Fruit fly (Drosophila melanogaster) whole organism, wandering third instar larva: Measurements from ENCODE around the gene TotC.

ENCODE experiments used
- Abd-B ChIP-seq: fragments of >200 bp; optimal IDR thresholded peaks from 2 replicates; lab custom pipeline; 2017; ENCODE audit warnings: missing biosample characterization, missing genetic modification characterization
- CG32264 ChIP-seq: fragments of 200-800 bp; sonication (Bioruptor generic); optimal IDR thresholded peaks from 2 replicates; lab custom pipeline; 2016; ENCODE audit warnings: missing biosample characterization, missing genetic modification characterization
- CG9705 ChIP-seq: fragments of 200-800 bp; sonication (Bioruptor generic); optimal IDR thresholded peaks from 2 replicates; lab custom pipeline; 2018; ENCODE audit warnings: missing biosample characterization, mild to moderate bottlenecking, missing genetic modification characterization
- CrebA ChIP-seq: fragments of 200-800 bp; sonication (Bioruptor generic); optimal IDR thresholded peaks from 2 replicates; lab custom pipeline; 2016; ENCODE audit warnings: missing biosample characterization, mild to moderate bottlenecking, missing genetic modification characterization, borderline replicate concordance
- Dfd ChIP-seq: fragments of >200 bp; optimal IDR thresholded peaks from 2 replicates; lab custom pipeline; 2017; ENCODE audit warnings: missing biosample characterization, missing genetic modification characterization
- Dif ChIP-seq: fragments of 200-275, 200-300 bp; sonication (Bioruptor generic); optimal IDR thresholded peaks from 2 replicates; lab custom pipeline; 2018; ENCODE audit warnings: missing biosample characterization, missing genetic modification characterization; ENCODE audit not compliant: partially characterized antibody
- GATAd ChIP-seq: sonication (Bioruptor generic); optimal IDR thresholded peaks from 2 replicates; lab custom pipeline; 2016; ENCODE audit warnings: missing biosample characterization, missing genetic modification characterization
- HLH106 ChIP-seq: fragments of 200-800 bp; optimal IDR thresholded peaks from 3 replicates; lab custom pipeline; 2019; ENCODE audit warnings: missing biosample characterization, mild to moderate bottlenecking, missing genetic modification characterization, moderate library complexity
- Hnf4 ChIP-seq: fragments of 200-800 bp; sonication (Bioruptor generic); optimal IDR thresholded peaks from 2 replicates; lab custom pipeline; 2016; ENCODE audit warnings: missing biosample characterization, mild to moderate bottlenecking, missing genetic modification characterization
- Hr78 ChIP-seq: fragments of >200 bp; optimal IDR thresholded peaks from 2 replicates; lab custom pipeline; 2017; ENCODE audit warnings: missing biosample characterization, missing genetic modification characterization
- Hr83 ChIP-seq: fragments of 200-300 bp; sonication (Bioruptor generic); optimal IDR thresholded peaks from 2 replicates; lab custom pipeline; 2016; ENCODE audit warnings: missing biosample characterization, mild to moderate bottlenecking, missing genetic modification characterization, moderate library complexity; ENCODE audit not compliant: poor library complexity, severe bottlenecking
- Jra ChIP-seq: sonication (Bioruptor generic); optimal IDR thresholded peaks from 2 replicates; lab custom pipeline; 2016; ENCODE audit warnings: missing biosample characterization, missing genetic modification characterization
- Mio ChIP-seq: sonication (Bioruptor generic); optimal IDR thresholded peaks from 2 replicates; lab custom pipeline; 2016; ENCODE audit warnings: missing biosample characterization, missing genetic modification characterization
- Myc ChIP-seq: fragments of >200 bp; optimal IDR thresholded peaks from 2 replicates; lab custom pipeline; 2017
- N ChIP-seq: fragments of >200 bp; optimal IDR thresholded peaks from 2 replicates; lab custom pipeline; 2018; ENCODE audit warnings: missing biosample characterization, missing external identifiers, missing genetic modification characterization
- OdsH ChIP-seq: fragments of 200-800 bp; sonication (Bioruptor generic); optimal IDR thresholded peaks from 2 replicates; lab custom pipeline; 2016; ENCODE audit warnings: missing biosample characterization, mild to moderate bottlenecking, missing genetic modification characterization
- Rel ChIP-seq, 2 experiments: fragments of 200-800 bp; sonication (Bioruptor generic) in 1 of 2; optimal IDR thresholded peaks; 2 replicates in 1 of 2; 3 replicates in 1 of 2; lab custom pipeline; 2016 to 2019; ENCODE audit warnings: mild to moderate bottlenecking in 2 of 2, missing biosample characterization in 2 of 2, missing genetic modification characterization in 2 of 2, moderate library complexity in 1 of 2
- Sp1 ChIP-seq: fragments of 200-800 bp; sonication (Bioruptor generic); optimal IDR thresholded peaks from 3 replicates; lab custom pipeline; 2019; ENCODE audit warnings: missing biosample characterization, mild to moderate bottlenecking, missing genetic modification characterization, moderate library complexity
- Vsx2 ChIP-seq: fragments of 200-300, 225-300 bp; sonication (Bioruptor generic); optimal IDR thresholded peaks from 2 replicates; lab custom pipeline; 2018; ENCODE audit warnings: missing biosample characterization, missing genetic modification characterization; ENCODE audit not compliant: partially characterized antibody
- br ChIP-seq: fragments of 200-800 bp; sonication (Bioruptor generic); optimal IDR thresholded peaks from 2 replicates; lab custom pipeline; 2016; ENCODE audit warnings: missing biosample characterization, missing genetic modification characterization
- brk ChIP-seq: fragments of 200-800 bp; sonication (Bioruptor generic); optimal IDR thresholded peaks from 2 replicates; lab custom pipeline; 2016; ENCODE audit warnings: missing biosample characterization, mild to moderate bottlenecking, missing genetic modification characterization
- dl ChIP-seq, 2 experiments: fragments of 175-275, 200-275 bp in 1 of 2; fragments of 200-275 bp in 1 of 2; sonication (Bioruptor generic); optimal IDR thresholded peaks; lab custom pipeline; 2018; ENCODE audit warnings: mild to moderate bottlenecking in 2 of 2, missing biosample characterization in 2 of 2, missing genetic modification characterization in 2 of 2, moderate library complexity in 2 of 2; ENCODE audit not compliant: partially characterized antibody in 2 of 2, insufficient read depth in 1 of 2
- dmrt93B ChIP-seq: fragments of 200-800 bp; sonication (Bioruptor generic); optimal IDR thresholded peaks from 2 replicates; lab custom pipeline; 2018; ENCODE audit warnings: missing biosample characterization, mild to moderate bottlenecking, missing genetic modification characterization
- dsf ChIP-seq: sonication (Bioruptor generic); optimal IDR thresholded peaks from 2 replicates; lab custom pipeline; 2016; ENCODE audit warnings: missing biosample characterization, missing genetic modification characterization, borderline replicate concordance
- ey ChIP-seq: fragments of 200-800 bp; sonication (Bioruptor generic); optimal IDR thresholded peaks from 2 replicates; lab custom pipeline; 2016; ENCODE audit warnings: missing biosample characterization, missing genetic modification characterization
- foxo ChIP-seq, 2 experiments: fragments of 200-800 bp; sonication (Bioruptor generic); optimal IDR thresholded peaks; 2 replicates in 1 of 2; 3 replicates in 1 of 2; lab custom pipeline; 2016 to 2017; ENCODE audit warnings: missing biosample characterization in 2 of 2, missing genetic modification characterization in 2 of 2
- fru ChIP-seq: fragments of 200-800 bp; sonication (Bioruptor generic); optimal IDR thresholded peaks from 3 replicates; lab custom pipeline; 2016; ENCODE audit warnings: missing biosample characterization, mild to moderate bottlenecking, missing genetic modification characterization
- h ChIP-seq: fragments of 200-800 bp; sonication (Bioruptor generic); optimal IDR thresholded peaks from 3 replicates; lab custom pipeline; 2016; ENCODE audit warnings: missing biosample characterization, mild to moderate bottlenecking, missing genetic modification characterization
- jim ChIP-seq: fragments of 175-275, 200-325 bp; sonication (Bioruptor generic); optimal IDR thresholded peaks from 2 replicates; lab custom pipeline; 2016; ENCODE audit warnings: missing biosample characterization, mild to moderate bottlenecking, missing genetic modification characterization
- lola ChIP-seq: fragments of >200 bp; optimal IDR thresholded peaks from 2 replicates; lab custom pipeline; 2017; ENCODE audit warnings: missing biosample characterization, missing genetic modification characterization
- pan ChIP-seq: fragments of >200 bp; optimal IDR thresholded peaks from 2 replicates; lab custom pipeline; 2017
- psq ChIP-seq: fragments of 200-800 bp; sonication (Bioruptor generic); optimal IDR thresholded peaks from 3 replicates; lab custom pipeline; 2017; ENCODE audit warnings: missing biosample characterization, mild to moderate bottlenecking, missing genetic modification characterization, moderate library complexity
- rgr ChIP-seq: fragments of 200-800 bp; sonication (Bioruptor generic); optimal IDR thresholded peaks from 3 replicates; lab custom pipeline; 2016; ENCODE audit warnings: missing biosample characterization, mild to moderate bottlenecking, missing genetic modification characterization
- sage ChIP-seq: fragments of 200-800 bp; sonication (Bioruptor generic); optimal IDR thresholded peaks from 2 replicates; lab custom pipeline; 2016; ENCODE audit warnings: missing biosample characterization, mild to moderate bottlenecking, missing genetic modification characterization
- sv ChIP-seq: fragments of 200-800 bp; sonication (Bioruptor generic); optimal IDR thresholded peaks from 3 replicates; lab custom pipeline; 2016; ENCODE audit warnings: missing biosample characterization, missing genetic modification characterization
- tai ChIP-seq: sonication (Bioruptor generic); optimal IDR thresholded peaks from 2 replicates; lab custom pipeline; 2016; ENCODE audit warnings: missing biosample characterization, missing genetic modification characterization
- usp ChIP-seq: fragments of >200 bp; optimal IDR thresholded peaks from 2 replicates; lab custom pipeline; 2017; ENCODE audit warnings: missing biosample characterization, missing genetic modification characterization
- woc ChIP-seq: sonication (Bioruptor generic); optimal IDR thresholded peaks from 2 replicates; lab custom pipeline; 2016; ENCODE audit warnings: missing biosample characterization, mild to moderate bottlenecking, missing genetic modification characterization

Gene TotC

dm6 chr3R:20829416-20830131, 43.2 kb upstream of the TotC start:
- no peak for TF ChIP-seq Abd-B (GFP tag; lab: Kevin White, UChicago)
- TF ChIP-seq Dfd (GFP tag; lab: Kevin White, UChicago): no peak
- TF ChIP-seq fru: no peak
- TF ChIP-seq sage (GFP tag; lab: Kevin White, UChicago): no peak
- peak; percentile 39 for TF ChIP-seq h
- TF ChIP-seq CG32264 (GFP tag; lab: Kevin White, UChicago): no peak
- TF ChIP-seq Mio (GFP tag; lab: Kevin White, UChicago): no peak
- TF ChIP-seq dsf (GFP tag; lab: Kevin White, UChicago): no peak
- no peak for TF ChIP-seq brk (GFP tag; lab: Kevin White, UChicago)
- no peak for TF ChIP-seq CrebA (GFP tag; lab: Kevin White, UChicago)
- TF ChIP-seq dl (GFP tag; optimal IDR thresholded peaks at IDR 0.05; lab: Kevin White, UChicago; ENCODE audit: insufficient read depth in 1 of 2, partially characterized antibody in 2 of 2): peak; percentile 20 to 57
- TF ChIP-seq Dif (GFP tag; lab: Kevin White, UChicago): peak; percentile 45
- peak; percentile 14 for TF ChIP-seq HLH106 (tag; lab: Kevin White, UChicago)
- TF ChIP-seq Hnf4: no peak
- TF ChIP-seq jim (GFP tag; lab: Kevin White, UChicago): no peak
- no peak for TF ChIP-seq dmrt93B (GFP tag; lab: Kevin White, UChicago)
- TF ChIP-seq sv: no peak
- no peak for TF ChIP-seq Hr78 (GFP tag; lab: Kevin White, UChicago)
- TF ChIP-seq foxo (GFP tag; optimal IDR thresholded peaks at IDR 0.05; lab: Kevin White, UChicago): peak in 1 of 2 experiments; percentile 1
- no peak for TF ChIP-seq usp
- no peak for TF ChIP-seq tai (GFP tag; lab: Kevin White, UChicago)
- TF ChIP-seq lola (GFP tag; lab: Kevin White, UChicago): no peak
- TF ChIP-seq Hr83: peak; percentile 87
- no peak for TF ChIP-seq Sp1 (GFP tag; lab: Kevin White, UChicago)
- TF ChIP-seq ey: no peak
- no peak for TF ChIP-seq CG9705
- TF ChIP-seq GATAd (GFP tag; lab: Kevin White, UChicago): no peak
- TF ChIP-seq OdsH: no peak
- TF ChIP-seq Vsx2 (GFP tag; lab: Kevin White, UChicago): no peak
- no peak for TF ChIP-seq pan (lab: Kevin White, UChicago)
- TF ChIP-seq rgr (GFP tag; lab: Kevin White, UChicago): peak; percentile 22
- peak; percentile 80 for TF ChIP-seq N (GFP tag; lab: Kevin White, UChicago)
- peak; percentile 70 for TF ChIP-seq br (GFP tag; lab: Kevin White, UChicago)
- peak; percentile 48 for TF ChIP-seq Rel (GFP tag; optimal IDR thresholded peaks at IDR 0.05; lab: Kevin White, UChicago)
- TF ChIP-seq Rel (tag; optimal IDR thresholded peaks at IDR 0.05; lab: Kevin White, UChicago): peak; percentile 90
- TF ChIP-seq woc (GFP tag; lab: Kevin White, UChicago): peak; percentile 79
- TF ChIP-seq Myc (lab: Kevin White, UChicago): peak; percentile 97
- peak; percentile 19 for TF ChIP-seq Jra (GFP tag; lab: Kevin White, UChicago)
- peak; percentile 22 for TF ChIP-seq psq

- no peak for TF ChIP-seq Mio (GFP tag; lab: Kevin White, UChicago)
- peak in 1 of 2 experiments; percentile 1 for TF ChIP-seq dl (GFP tag; optimal IDR thresholded peaks at IDR 0.05; lab: Kevin White, UChicago; ENCODE audit: insufficient read depth in 1 of 2, partially characterized antibody in 2 of 2)
- peak; percentile 9 for TF ChIP-seq Dif (GFP tag; lab: Kevin White, UChicago)
- TF ChIP-seq sage (GFP tag; lab: Kevin White, UChicago): no peak
- TF ChIP-seq psq: no peak
- TF ChIP-seq rgr (GFP tag; lab: Kevin White, UChicago): peak; percentile 9
- TF ChIP-seq foxo (GFP tag; optimal IDR thresholded peaks at IDR 0.05; lab: Kevin White, UChicago): peak in 1 of 2 experiments; percentile 9
- TF ChIP-seq Hr78 (GFP tag; lab: Kevin White, UChicago): no peak
- TF ChIP-seq h: peak; percentile 14
- no peak for TF ChIP-seq pan (lab: Kevin White, UChicago)
- TF ChIP-seq Rel (GFP tag; optimal IDR thresholded peaks at IDR 0.05; lab: Kevin White, UChicago): no peak
- TF ChIP-seq Rel (tag; optimal IDR thresholded peaks at IDR 0.05; lab: Kevin White, UChicago): peak; percentile 55
- peak; percentile 42 for TF ChIP-seq HLH106 (tag; lab: Kevin White, UChicago)
- TF ChIP-seq fru: peak; percentile 20
- peak; percentile 59 for TF ChIP-seq Hr83
- TF ChIP-seq N (GFP tag; lab: Kevin White, UChicago): no peak
- no peak for TF ChIP-seq Hnf4
- TF ChIP-seq Sp1 (GFP tag; lab: Kevin White, UChicago): peak; percentile 41
These were observed 42.6 kb upstream of the TotC start, which contains the start of gene Adss for dm6 chr3R:20830153-20830695. TSS of gene Adss (minus strand) at chr3R:20830580.
